Fruit fly (Drosophila melanogaster) whole organism, embryonic: Measurements from ENCODE around the gene Srr.

ENCODE experiments used
- Abd-B ChIP-seq: fragments of 200-800 bp; sonication (Bioruptor generic); optimal IDR thresholded peaks from 2 replicates; lab custom pipeline; 2018; ENCODE audit warnings: missing biosample characterization, mild to moderate bottlenecking, missing genetic modification characterization, moderate library complexity
- Awh ChIP-seq: fragments of 200-800 bp; sonication (Bioruptor generic); IDR thresholded peaks from 2 replicates; pipeline ENCODE4, ENCODE4 v1.3.6; 2022; ENCODE audit warnings: missing biosample characterization, missing genetic modification characterization
- Blimp-1 ChIP-seq: fragments of 200-800 bp; sonication (Bioruptor generic); optimal IDR thresholded peaks from 3 replicates; lab custom pipeline; 2018; ENCODE audit warnings: missing biosample characterization, missing genetic modification characterization, mild to moderate bottlenecking, moderate library complexity, missing genetic modification reagents
- CG11560 ChIP-seq: fragments of 200-800 bp; sonication (Bioruptor generic); IDR thresholded peaks from 3 replicates; pipeline ENCODE4 v1.3.6; 2022; ENCODE audit warnings: missing biosample characterization, missing genetic modification characterization
- CG1529 ChIP-seq: fragments of 200-800 bp; sonication (Bioruptor generic); optimal IDR thresholded peaks from 3 replicates; lab custom pipeline; 2018; ENCODE audit warnings: missing biosample characterization, missing genetic modification characterization
- CG15601 ChIP-seq: fragments of 200-800 bp; sonication (Bioruptor generic); optimal IDR thresholded peaks from 3 replicates; lab custom pipeline; 2019; ENCODE audit warnings: missing biosample characterization, mild to moderate bottlenecking, missing genetic modification characterization, moderate library complexity
- CG16779 ChIP-seq: fragments of 200-800 bp; sonication (Bioruptor generic); IDR thresholded peaks from 2 replicates; pipeline ENCODE4 v1.3.6; 2022; ENCODE audit warnings: missing biosample characterization, missing genetic modification characterization
- CG17829 ChIP-seq: fragments of 200-800 bp; optimal IDR thresholded peaks from 2 replicates; lab custom pipeline; 2019; ENCODE audit warnings: missing biosample characterization, mild to moderate bottlenecking, missing genetic modification characterization, moderate library complexity
- CG3065 ChIP-seq: fragments of 200-800 bp; sonication (Bioruptor generic); optimal IDR thresholded peaks from 2 replicates; lab custom pipeline; 2016; ENCODE audit warnings: missing biosample characterization, missing genetic modification characterization
- CG3407 ChIP-seq: fragments of 200-800 bp; sonication (Bioruptor generic); optimal IDR thresholded peaks from 2 replicates; lab custom pipeline; 2018; ENCODE audit warnings: missing biosample characterization, mild to moderate bottlenecking, missing genetic modification characterization
- CG4404 ChIP-seq: fragments of 200-800 bp; sonication (Bioruptor generic); IDR thresholded peaks from 2 replicates; pipeline ENCODE4 v1.3.6; 2022; ENCODE audit warnings: missing biosample characterization, missing genetic modification characterization
- CG6791 ChIP-seq: fragments of 200-800 bp; sonication (Bioruptor generic); IDR thresholded peaks from 3 replicates; pipeline ENCODE4 v1.3.6; 2022; ENCODE audit warnings: missing biosample characterization, missing genetic modification characterization; ENCODE audit not compliant: partially characterized antibody
- CG7271 ChIP-seq: fragments of 200-800 bp; sonication (Bioruptor generic); optimal IDR thresholded peaks from 2 replicates; lab custom pipeline; 2018; ENCODE audit warnings: missing biosample characterization, mild to moderate bottlenecking, missing genetic modification characterization, moderate library complexity
- CG7372 ChIP-seq: fragments of 200-800 bp; sonication (Bioruptor generic); IDR thresholded peaks from 2 replicates; pipeline ENCODE4 v1.3.6; 2022; ENCODE audit warnings: missing biosample characterization, missing genetic modification characterization
- CG8281 ChIP-seq: fragments of 200-800 bp; sonication (Bioruptor generic); optimal IDR thresholded peaks from 2 replicates; lab custom pipeline; 2018; ENCODE audit warnings: missing biosample characterization, mild to moderate bottlenecking, missing genetic modification characterization, moderate library complexity
- CG9817 ChIP-seq: fragments of 200-800 bp; sonication (Bioruptor generic); optimal IDR thresholded peaks from 2 replicates; lab custom pipeline; 2018; ENCODE audit warnings: missing biosample characterization, mild to moderate bottlenecking, missing genetic modification characterization, moderate library complexity
- CTCF ChIP-seq: fragments of 200-800 bp; sonication (Bioruptor generic); optimal IDR thresholded peaks from 2 replicates; lab custom pipeline; 2017; ENCODE audit warnings: missing biosample characterization, mild to moderate bottlenecking, missing genetic modification characterization, moderate library complexity
- Doc3 ChIP-seq: fragments of 200-800 bp; sonication (Bioruptor generic); IDR thresholded peaks from 3 replicates; pipeline ENCODE4 v1.3.6; 2022; ENCODE audit warnings: missing biosample characterization, missing genetic modification characterization; ENCODE audit not compliant: partially characterized antibody
- Fer1 ChIP-seq: fragments of 200-800 bp; sonication (Bioruptor generic); optimal IDR thresholded peaks from 2 replicates; lab custom pipeline; 2017; ENCODE audit warnings: missing biosample characterization, mild to moderate bottlenecking, missing genetic modification characterization
- Fer2 ChIP-seq: fragments of 200-800 bp; sonication (Bioruptor generic); optimal IDR thresholded peaks from 2 replicates; lab custom pipeline; 2018; ENCODE audit warnings: missing biosample characterization, mild to moderate bottlenecking, missing genetic modification characterization, moderate library complexity
- Gug ChIP-seq: fragments of 200-800 bp; sonication (Bioruptor generic); IDR thresholded peaks from 4 replicates; pipeline ENCODE4 v1.3.6; 2022; ENCODE audit warnings: missing biosample characterization, missing genetic modification characterization
- H2.0 ChIP-seq: fragments of 200-800 bp; sonication (Bioruptor generic); IDR thresholded peaks from 2 replicates; pipeline ENCODE4 v1.3.6; 2022; ENCODE audit warnings: missing biosample characterization, missing genetic modification characterization
- HLHmδ ChIP-seq: fragments of 200-800 bp; sonication (Bioruptor generic); optimal IDR thresholded peaks from 2 replicates; lab custom pipeline; 2018; ENCODE audit warnings: missing biosample characterization, mild to moderate bottlenecking, missing genetic modification characterization, moderate library complexity
- PHDP ChIP-seq: fragments of 200-800 bp; sonication (Bioruptor generic); optimal IDR thresholded peaks from 3 replicates; lab custom pipeline; 2018; ENCODE audit warnings: missing biosample characterization, mild to moderate bottlenecking, missing genetic modification characterization, moderate library complexity
- Rx ChIP-seq: fragments of 200-800 bp; sonication (Bioruptor generic); IDR thresholded peaks from 2 replicates; pipeline ENCODE4 v1.3.6; 2022; ENCODE audit warnings: missing biosample characterization, missing genetic modification characterization
- TFAM ChIP-seq: fragments of 200-800 bp; sonication (Bioruptor generic); optimal IDR thresholded peaks from 2 replicates; lab custom pipeline; 2017; ENCODE audit warnings: missing biosample characterization, missing genetic modification characterization, inconsistent platforms
- abd-A ChIP-seq: fragments of 200-800 bp; sonication (Bioruptor generic); optimal IDR thresholded peaks from 3 replicates; lab custom pipeline; 2019; ENCODE audit warnings: missing biosample characterization, mild to moderate bottlenecking, missing genetic modification characterization, moderate library complexity
- cas ChIP-seq: fragments of 200-800 bp; sonication (Bioruptor generic); IDR thresholded peaks from 2 replicates; pipeline ENCODE4 v1.3.6; 2022; ENCODE audit warnings: missing biosample characterization, missing genetic modification characterization
- cg ChIP-seq: fragments of 200-800 bp; sonication (Bioruptor generic); optimal IDR thresholded peaks from 3 replicates; lab custom pipeline; 2019; ENCODE audit warnings: missing biosample characterization, mild to moderate bottlenecking, missing genetic modification characterization, moderate library complexity
- chif ChIP-seq, 2 experiments: fragments of 200-800 bp; sonication (Bioruptor generic); optimal IDR thresholded peaks; 3 replicates each; lab custom pipeline; 2016; ENCODE audit warnings: missing biosample characterization in 2 of 2, missing genetic modification characterization in 2 of 2
- chn ChIP-seq: fragments of 200-800 bp; sonication (Bioruptor generic); optimal IDR thresholded peaks from 2 replicates; lab custom pipeline; 2016; ENCODE audit warnings: missing biosample characterization, missing genetic modification characterization
- dm ChIP-seq: fragments of 200-800 bp; sonication (Bioruptor generic); optimal IDR thresholded peaks from 3 replicates; lab custom pipeline; 2016; ENCODE audit warnings: missing biosample characterization, missing genetic modification characterization
- ewg ChIP-seq: fragments of 200-800 bp; sonication (Bioruptor generic); optimal IDR thresholded peaks from 3 replicates; lab custom pipeline; 2017; ENCODE audit warnings: mild to moderate bottlenecking, missing biosample characterization, missing genetic modification reagents, missing genetic modification characterization
- gcm2 ChIP-seq: fragments of 200-800 bp; sonication (Bioruptor generic); optimal IDR thresholded peaks from 2 replicates; lab custom pipeline; 2016; ENCODE audit warnings: missing biosample characterization, missing genetic modification characterization
- gfzf ChIP-seq: fragments of 200-800 bp; sonication (Bioruptor generic); optimal IDR thresholded peaks from 2 replicates; lab custom pipeline; 2016; ENCODE audit warnings: missing biosample characterization, mild to moderate bottlenecking, missing genetic modification characterization, moderate library complexity
- grn ChIP-seq: fragments of 200-800 bp; sonication (Bioruptor generic); optimal IDR thresholded peaks from 3 replicates; lab custom pipeline; 2017; ENCODE audit warnings: missing biosample characterization, missing genetic modification characterization
- gro ChIP-seq: fragments of 200-800 bp; sonication (Bioruptor generic); optimal IDR thresholded peaks from 2 replicates; lab custom pipeline; 2016; ENCODE audit warnings: missing biosample characterization, missing genetic modification characterization
- inv ChIP-seq: fragments of 200-800 bp; sonication (Bioruptor generic); IDR thresholded peaks from 2 replicates; pipeline ENCODE4 v1.3.6; 2022; ENCODE audit warnings: missing biosample characterization, missing genetic modification characterization; ENCODE audit not compliant: partially characterized antibody
- jigr1 ChIP-seq: fragments of 200-800 bp; sonication (Bioruptor generic); IDR thresholded peaks from 3 replicates; pipeline ENCODE4 v1.3.6; 2022; ENCODE audit warnings: missing biosample characterization, missing genetic modification characterization
- lov ChIP-seq, 2 experiments: fragments of 200-800 bp in 1 of 2; fragments of >200 bp in 1 of 2; sonication (Bioruptor generic) in 1 of 2; IDR thresholded peaks in 1 of 2; optimal IDR thresholded peaks in 1 of 2; 2 replicates in 1 of 2; 3 replicates in 1 of 2; pipeline versions ENCODE4 v1.3.6 to Lab custom; 2017 to 2022; ENCODE audit warnings: missing biosample characterization in 1 of 2, missing genetic modification characterization in 1 of 2
- pfk ChIP-seq: fragments of 200-800 bp; sonication (Bioruptor generic); optimal IDR thresholded peaks from 2 replicates; lab custom pipeline; 2018; ENCODE audit warnings: missing biosample characterization, mild to moderate bottlenecking, missing genetic modification characterization, moderate library complexity
- repo ChIP-seq: fragments of 200-800 bp; sonication (Bioruptor generic); optimal IDR thresholded peaks from 2 replicates; lab custom pipeline; 2016; ENCODE audit warnings: missing biosample characterization, missing genetic modification characterization
- sens ChIP-seq: fragments of 200-800 bp; sonication (Bioruptor generic); peaks from one replicate; lab custom pipeline; 2016; ENCODE audit warnings: missing biosample characterization, missing genetic modification characterization
- sima ChIP-seq: fragments of 200-800 bp; sonication (Bioruptor generic); optimal IDR thresholded peaks from 2 replicates; lab custom pipeline; 2016; ENCODE audit warnings: missing biosample characterization, missing genetic modification characterization
- sna ChIP-seq: fragments of 200-800 bp; sonication (Bioruptor generic); IDR thresholded peaks from 2 replicates; pipeline ENCODE4 v1.3.6; 2022; ENCODE audit warnings: missing biosample characterization, missing genetic modification characterization; ENCODE audit not compliant: partially characterized antibody
- sob ChIP-seq: fragments of 200-800 bp; sonication (Bioruptor generic); IDR thresholded peaks from 2 replicates; pipeline ENCODE4 v1.3.6; 2022; ENCODE audit warnings: missing biosample characterization, missing genetic modification characterization
- stwl ChIP-seq: fragments of 200-800 bp; sonication (Bioruptor generic); optimal IDR thresholded peaks from 3 replicates; lab custom pipeline; 2018; ENCODE audit warnings: missing biosample characterization, mild to moderate bottlenecking, missing genetic modification characterization, moderate library complexity
- tap ChIP-seq: fragments of 200-800 bp; optimal IDR thresholded peaks from 3 replicates; lab custom pipeline; 2019; ENCODE audit warnings: missing biosample characterization, mild to moderate bottlenecking, missing genetic modification characterization, moderate library complexity
- twi ChIP-seq: fragments of 200-800 bp; optimal IDR thresholded peaks from 2 replicates; lab custom pipeline; 2019; ENCODE audit warnings: missing biosample characterization, mild to moderate bottlenecking, missing genetic modification characterization, moderate library complexity
- vnd ChIP-seq: fragments of 200-800 bp; sonication (Bioruptor generic); IDR thresholded peaks from 3 replicates; pipeline ENCODE4 v1.3.6; 2022; ENCODE audit warnings: missing biosample characterization, missing genetic modification characterization; ENCODE audit not compliant: partially characterized antibody

Srr gene

DNA sequence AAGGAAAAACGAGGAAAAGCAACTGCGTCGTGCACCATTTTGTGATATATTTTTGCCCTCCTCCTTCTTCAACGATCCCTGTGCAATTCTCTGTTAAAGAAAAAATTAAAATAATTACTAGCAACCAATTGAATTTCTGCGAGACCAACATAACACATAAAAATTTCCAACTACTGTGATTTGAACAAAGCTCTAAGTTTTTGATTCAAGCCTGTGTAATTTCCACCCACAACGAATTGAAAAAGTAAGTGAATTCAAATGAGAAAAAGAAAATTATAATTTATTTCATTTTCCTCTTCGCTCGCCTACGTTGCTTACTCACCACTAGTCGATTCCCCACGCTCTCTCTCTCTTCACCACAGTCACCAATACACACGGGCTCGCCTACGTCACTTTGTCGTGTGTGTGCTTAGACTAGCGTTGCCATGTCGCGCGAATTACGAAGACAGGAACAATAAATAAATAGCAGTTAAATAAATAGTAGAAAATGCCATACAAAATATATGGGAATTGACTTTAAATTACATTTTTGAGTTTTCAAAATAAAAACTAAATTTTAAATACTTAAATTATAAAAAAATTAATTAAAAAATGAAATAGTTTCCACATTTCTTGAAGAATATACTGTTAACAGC is 22.8 kb upstream of the Srr start (continued):
- TF ChIP-seq sens (GFP tag; lab: Kevin White, UChicago), result peak; percentile 73
- peak; percentile 55 for TF ChIP-seq Blimp-1 (GFP tag; lab: Kevin White, UChicago)
- no peak for TF ChIP-seq twi (tag; lab: Kevin White, UChicago)
- peak; percentile 73 for TF ChIP-seq PHDP (tag; lab: Kevin White, UChicago)
- TF ChIP-seq CG7271 (tag; lab: Kevin White, UChicago), result no peak
- peak; percentile 55 for TF ChIP-seq stwl (tag; lab: Kevin White, UChicago)
- peak; percentile 70 for TF ChIP-seq abd-A (tag; lab: Kevin White, UChicago)
- peak; percentile 61 for TF ChIP-seq CG15601 (tag; lab: Kevin White, UChicago)
- TF ChIP-seq inv (GFP tag; lab: Robert Waterston, UW), result no peak
- TF ChIP-seq lov (optimal IDR thresholded peaks at IDR 0.05; lab: Kevin White, UChicago), result no peak
- TF ChIP-seq lov (GFP tag; IDR thresholded peaks at IDR 0.05; lab: Robert Waterston, UW), result no peak
- no peak for TF ChIP-seq CG9817 (tag; lab: Kevin White, UChicago)
- no peak for TF ChIP-seq chif (GFP tag; optimal IDR thresholded peaks at IDR 0.05; lab: Kevin White, UChicago)
- peak; percentile 64 for TF ChIP-seq CG17829 (tag; lab: Kevin White, UChicago)
- peak; percentile 40 for TF ChIP-seq CTCF (GFP tag; lab: Kevin White, UChicago)
- TF ChIP-seq Rx, result no peak
- no peak for TF ChIP-seq CG7372 (GFP tag; lab: Robert Waterston, UW)
- peak; percentile 80 for TF ChIP-seq Fer1 (GFP tag; lab: Kevin White, UChicago)
- TF ChIP-seq CG11560 (tag; lab: Robert Waterston, UW), result no peak
- no peak for TF ChIP-seq Gug (GFP tag; lab: Robert Waterston, UW)
- no peak for TF ChIP-seq sna (GFP tag; lab: Robert Waterston, UW)
- no peak for TF ChIP-seq CG16779 (GFP tag; lab: Robert Waterston, UW)
- peak; percentile 51 for TF ChIP-seq pfk (GFP tag; lab: Kevin White, UChicago)
- TF ChIP-seq HLHmδ (GFP tag; lab: Kevin White, UChicago), result peak; percentile 96
- no peak for TF ChIP-seq jigr1
- no peak for TF ChIP-seq ewg (GFP tag; lab: Kevin White, UChicago)
- TF ChIP-seq Fer2 (tag; lab: Kevin White, UChicago), result no peak
- peak; percentile 57 for TF ChIP-seq sob (GFP tag; lab: Robert Waterston, UW)
- TF ChIP-seq CG3065 (GFP tag; lab: Kevin White, UChicago), result no peak
- TF ChIP-seq cas (GFP tag; lab: Robert Waterston, UW), result no peak
- TF ChIP-seq gcm2, result no peak
- TF ChIP-seq repo (GFP tag; lab: Kevin White, UChicago), result no peak
- TF ChIP-seq tap (tag; lab: Kevin White, UChicago), result peak; percentile 70
- TF ChIP-seq CG8281, result no peak
- TF ChIP-seq CG1529 (GFP tag; lab: Kevin White, UChicago), result peak; percentile 43
- no peak for TF ChIP-seq sima (GFP tag; lab: Kevin White, UChicago)
- no peak for TF ChIP-seq Awh (GFP tag; lab: Robert Waterston, UW)
- TF ChIP-seq vnd, result no peak
- no peak for TF ChIP-seq CG4404 (GFP tag; lab: Robert Waterston, UW)
- no peak for TF ChIP-seq TFAM (GFP tag; lab: Kevin White, UChicago)
- peak; percentile 79 for TF ChIP-seq cg (GFP tag; lab: Kevin White, UChicago)
- TF ChIP-seq CG3407 (GFP tag; lab: Kevin White, UChicago), result peak; percentile 30
- no peak for TF ChIP-seq gro (GFP tag; lab: Kevin White, UChicago)
- TF ChIP-seq dm (GFP tag; lab: Kevin White, UChicago), result no peak
- no peak for TF ChIP-seq CG6791
- no peak for TF ChIP-seq chn
- no peak for TF ChIP-seq gfzf (GFP tag; lab: Kevin White, UChicago)
- no peak for TF ChIP-seq H2.0 (GFP tag; lab: Robert Waterston, UW)
- no peak for TF ChIP-seq Doc3 (GFP tag; lab: Robert Waterston, UW)
- TF ChIP-seq grn (GFP tag; lab: Kevin White, UChicago), result no peak
- TF ChIP-seq Abd-B (GFP tag; lab: Kevin White, UChicago), result no peak
